Fruit fly (Drosophila melanogaster) whole organism, embryonic: ENCODE results near the gene ppk13.

Experiments
- Adf1 ChIP-seq: fragments of 200-800 bp; sonication (Bioruptor generic); IDR thresholded peaks from 2 replicates; pipeline ENCODE4 v1.3.6; 2022; ENCODE audit warnings: missing biosample characterization, missing genetic modification characterization
- Asciz ChIP-seq: fragments of 200-800 bp; sonication (Bioruptor generic); optimal IDR thresholded peaks from 2 replicates; lab custom pipeline; 2017; ENCODE audit warnings: missing biosample characterization, mild to moderate bottlenecking, missing genetic modification characterization, missing genetic modification reagents
- B-H2 ChIP-seq: fragments of 200-800 bp; sonication (Bioruptor generic); optimal IDR thresholded peaks from 2 replicates; lab custom pipeline; 2018; ENCODE audit warnings: missing biosample characterization, mild to moderate bottlenecking, missing genetic modification characterization
- CG11504 ChIP-seq: fragments of 200-800 bp; sonication (Bioruptor generic); optimal IDR thresholded peaks from 3 replicates; lab custom pipeline; 2019; ENCODE audit warnings: missing biosample characterization, mild to moderate bottlenecking, missing genetic modification characterization, moderate library complexity
- CG13624 ChIP-seq: fragments of 200-800 bp; sonication (Bioruptor generic); optimal IDR thresholded peaks from 2 replicates; lab custom pipeline; 2016; ENCODE audit warnings: missing biosample characterization, missing genetic modification characterization
- CG14050 ChIP-seq: fragments of 200-800 bp; sonication (Bioruptor generic); IDR thresholded peaks from 3 replicates; pipeline ENCODE4 v1.3.6; 2022; ENCODE audit warnings: missing biosample characterization, missing genetic modification characterization
- CG14710 ChIP-seq: fragments of 200-800 bp; sonication (Bioruptor generic); optimal IDR thresholded peaks from 3 replicates; lab custom pipeline; 2019; ENCODE audit warnings: missing biosample characterization, mild to moderate bottlenecking, missing genetic modification characterization, moderate library complexity
- CG17361 ChIP-seq: fragments of 200-800 bp; sonication (Bioruptor generic); IDR thresholded peaks from 3 replicates; pipeline ENCODE4 v1.3.6; 2022; ENCODE audit warnings: missing biosample characterization, missing genetic modification characterization
- CG18599 ChIP-seq: fragments of 200-800 bp; sonication (Bioruptor generic); optimal IDR thresholded peaks from 3 replicates; lab custom pipeline; 2017; ENCODE audit warnings: missing biosample characterization, missing genetic modification characterization, mild to moderate bottlenecking, moderate library complexity, missing genetic modification reagents
- CG2116 ChIP-seq: fragments of 200-800 bp; sonication (Bioruptor generic); optimal IDR thresholded peaks from 3 replicates; lab custom pipeline; 2018; ENCODE audit warnings: missing biosample characterization, mild to moderate bottlenecking, missing genetic modification characterization
- CG2199 ChIP-seq: fragments of 200-800 bp; sonication (Bioruptor generic); IDR thresholded peaks from 3 replicates; pipeline ENCODE4 v1.3.6; 2022; ENCODE audit warnings: missing biosample characterization, missing genetic modification characterization
- CG2678 ChIP-seq: fragments of 200-800 bp; sonication (Bioruptor generic); optimal IDR thresholded peaks from 3 replicates; lab custom pipeline; 2019; ENCODE audit warnings: missing biosample characterization, mild to moderate bottlenecking, missing genetic modification characterization, moderate library complexity
- CG2889 ChIP-seq: fragments of 200-800 bp; sonication (Bioruptor generic); IDR thresholded peaks from 3 replicates; pipeline ENCODE4 v1.3.6; 2022; ENCODE audit warnings: missing biosample characterization, missing genetic modification characterization
- CG30403 ChIP-seq: fragments of 200-800 bp; sonication (Bioruptor generic); optimal IDR thresholded peaks from 3 replicates; lab custom pipeline; 2016; ENCODE audit warnings: missing biosample characterization, missing genetic modification characterization
- CG32772 ChIP-seq: fragments of 200-800 bp; sonication (Bioruptor generic); IDR thresholded peaks from 2 replicates; pipeline ENCODE4 v1.3.6; 2022; ENCODE audit warnings: missing biosample characterization, missing genetic modification characterization
- CG4328 ChIP-seq: fragments of 200-800 bp; sonication (Bioruptor generic); optimal IDR thresholded peaks from 3 replicates; lab custom pipeline; 2017; ENCODE audit warnings: missing biosample characterization, missing genetic modification reagents, missing genetic modification characterization
- CG4360 ChIP-seq: fragments of 200-800 bp; sonication (Bioruptor generic); IDR thresholded peaks from 2 replicates; pipeline ENCODE4 v1.3.6; 2022; ENCODE audit warnings: missing biosample characterization, missing genetic modification characterization
- CG4404 ChIP-seq: fragments of 200-800 bp; sonication (Bioruptor generic); IDR thresholded peaks from 2 replicates; pipeline ENCODE4 v1.3.6; 2022; ENCODE audit warnings: missing biosample characterization, missing genetic modification characterization
- CG6254 ChIP-seq: fragments of 200-800 bp; sonication (Bioruptor generic); optimal IDR thresholded peaks from 3 replicates; lab custom pipeline; 2017; ENCODE audit warnings: mild to moderate bottlenecking, missing biosample characterization, missing genetic modification reagents, missing genetic modification characterization
- CG7786 ChIP-seq: fragments of 200-800 bp; sonication (Bioruptor generic); optimal IDR thresholded peaks from 2 replicates; lab custom pipeline; 2016; ENCODE audit warnings: missing biosample characterization, missing genetic modification characterization
- Dref ChIP-seq: fragments of 200-800 bp; sonication (Bioruptor generic); IDR thresholded peaks from 2 replicates; pipeline ENCODE4 v1.3.6; 2022; ENCODE audit warnings: missing biosample characterization, missing genetic modification characterization
- Hr39 ChIP-seq: fragments of >200 bp; optimal IDR thresholded peaks from 2 replicates; lab custom pipeline; 2017
- Jarid2 ChIP-seq: fragments of 200-800 bp; sonication (Bioruptor generic); optimal IDR thresholded peaks from 3 replicates; lab custom pipeline; 2017; ENCODE audit warnings: mild to moderate bottlenecking, missing biosample characterization, missing genetic modification reagents, missing genetic modification characterization
- Lhr ChIP-seq: fragments of 200-800 bp; sonication (Bioruptor generic); optimal IDR thresholded peaks from 3 replicates; lab custom pipeline; 2017; ENCODE audit warnings: mild to moderate bottlenecking, missing biosample characterization, missing genetic modification reagents, missing genetic modification characterization
- Myb ChIP-seq: fragments of 200-800 bp; sonication (Bioruptor generic); optimal IDR thresholded peaks from 2 replicates; lab custom pipeline; 2016; ENCODE audit warnings: missing biosample characterization, missing genetic modification characterization
- Six4 ChIP-seq: fragments of 200-800 bp; sonication (Bioruptor generic); optimal IDR thresholded peaks from 2 replicates; lab custom pipeline; 2016; ENCODE audit warnings: missing biosample characterization, missing genetic modification characterization
- Ssrp ChIP-seq: fragments of 200-800 bp; sonication (Bioruptor generic); optimal IDR thresholded peaks from 2 replicates; lab custom pipeline; 2018; ENCODE audit warnings: missing biosample characterization, mild to moderate bottlenecking, missing genetic modification characterization, moderate library complexity
- TFAM ChIP-seq: fragments of 200-800 bp; sonication (Bioruptor generic); optimal IDR thresholded peaks from 2 replicates; lab custom pipeline; 2017; ENCODE audit warnings: missing biosample characterization, missing genetic modification characterization, inconsistent platforms
- Xrp1 ChIP-seq: fragments of 200-800 bp; sonication (Bioruptor generic); IDR thresholded peaks from 2 replicates; pipeline ENCODE4 v1.3.6; 2022; ENCODE audit warnings: missing biosample characterization, missing genetic modification characterization
- amos ChIP-seq: fragments of 200-800 bp; sonication (Bioruptor generic); IDR thresholded peaks from 2 replicates; pipeline ENCODE4 v1.3.6; 2022; ENCODE audit warnings: missing biosample characterization, missing genetic modification characterization; ENCODE audit not compliant: partially characterized antibody
- ato ChIP-seq: fragments of 200-800 bp; sonication (Bioruptor generic); IDR thresholded peaks from 2 replicates; pipeline ENCODE4 v1.3.6; 2022; ENCODE audit warnings: missing biosample characterization, missing genetic modification characterization; ENCODE audit not compliant: partially characterized antibody
- bbx ChIP-seq: fragments of 200-800 bp; sonication (Bioruptor generic); IDR thresholded peaks from 2 replicates; pipeline ENCODE4 v1.3.6; 2022; ENCODE audit warnings: missing biosample characterization, missing genetic modification characterization; ENCODE audit not compliant: partially characterized antibody
- chm ChIP-seq: fragments of 200-800 bp; sonication (Bioruptor generic); IDR thresholded peaks from 2 replicates; pipeline ENCODE4 v1.3.6; 2022; ENCODE audit warnings: missing biosample characterization, missing genetic modification characterization
- dan ChIP-seq: fragments of 200-800 bp; sonication (Bioruptor generic); IDR thresholded peaks from 2 replicates; pipeline ENCODE4 v1.3.6; 2022; ENCODE audit warnings: missing biosample characterization, missing genetic modification characterization
- emc ChIP-seq: fragments of 200-800 bp; sonication (Bioruptor generic); optimal IDR thresholded peaks from 2 replicates; lab custom pipeline; 2016; ENCODE audit warnings: missing biosample characterization, missing genetic modification characterization
- eyg ChIP-seq: fragments of 200-800 bp; sonication (Bioruptor generic); optimal IDR thresholded peaks from 3 replicates; lab custom pipeline; 2016; ENCODE audit warnings: missing biosample characterization, missing genetic modification characterization
- fd3F ChIP-seq: fragments of 200-800 bp; sonication (Bioruptor generic); optimal IDR thresholded peaks from 2 replicates; lab custom pipeline; 2018; ENCODE audit warnings: missing biosample characterization, mild to moderate bottlenecking, missing genetic modification characterization, moderate library complexity
- fd96Cb ChIP-seq: fragments of 200-800 bp; sonication (Bioruptor generic); optimal IDR thresholded peaks from 2 replicates; lab custom pipeline; 2018; ENCODE audit warnings: missing biosample characterization, mild to moderate bottlenecking, missing genetic modification characterization, moderate library complexity
- inv ChIP-seq: fragments of 200-800 bp; sonication (Bioruptor generic); IDR thresholded peaks from 2 replicates; pipeline ENCODE4 v1.3.6; 2022; ENCODE audit warnings: missing biosample characterization, missing genetic modification characterization; ENCODE audit not compliant: partially characterized antibody
- ken ChIP-seq: fragments of 200-800 bp; sonication (Bioruptor generic); IDR thresholded peaks from 3 replicates; pipeline ENCODE4 v1.3.6; 2022; ENCODE audit warnings: missing biosample characterization, missing genetic modification characterization
- klu ChIP-seq: fragments of 200-800 bp; sonication (Bioruptor generic); IDR thresholded peaks from 2 replicates; pipeline ENCODE4 v1.3.6; 2022; ENCODE audit warnings: missing biosample characterization, missing genetic modification characterization
- knrl ChIP-seq: fragments of 200-800 bp; sonication (Bioruptor generic); IDR thresholded peaks from 3 replicates; pipeline ENCODE4 v1.3.6; 2022; ENCODE audit warnings: missing biosample characterization, missing genetic modification characterization; ENCODE audit not compliant: partially characterized antibody
- nerfin-2 ChIP-seq: fragments of 200-800 bp; sonication (Bioruptor generic); IDR thresholded peaks from 2 replicates; pipeline ENCODE4 v1.3.6; 2022; ENCODE audit warnings: missing biosample characterization, missing genetic modification characterization; ENCODE audit not compliant: partially characterized antibody
- p53 ChIP-seq: fragments of 200-800 bp; sonication (Bioruptor generic); optimal IDR thresholded peaks from 2 replicates; lab custom pipeline; 2016; ENCODE audit warnings: missing biosample characterization, missing genetic modification characterization
- sens-2 ChIP-seq: fragments of 200-800 bp; sonication (Bioruptor generic); IDR thresholded peaks from 2 replicates; pipeline ENCODE4 v1.3.6; 2022; ENCODE audit warnings: missing biosample characterization, missing genetic modification characterization
- sqz ChIP-seq: fragments of 200-800 bp; sonication (Bioruptor generic); optimal IDR thresholded peaks from 3 replicates; lab custom pipeline; 2018; ENCODE audit warnings: missing biosample characterization, mild to moderate bottlenecking, missing genetic modification characterization
- sug ChIP-seq: fragments of 200-800 bp; optimal IDR thresholded peaks from 2 replicates; lab custom pipeline; 2019; ENCODE audit warnings: missing biosample characterization, mild to moderate bottlenecking, missing genetic modification characterization, moderate library complexity
- tna ChIP-seq: fragments of 200-800 bp; sonication (Bioruptor generic); IDR thresholded peaks from 2 replicates; pipeline ENCODE4 v1.3.6; 2022; ENCODE audit warnings: missing biosample characterization, missing genetic modification characterization; ENCODE audit not compliant: partially characterized antibody

ppk13 gene

dm6 chr2L:21051873-21052736 lies 36.4 kb downstream of the ppk13 start, which contains the start of gene CG42238 (continued):
- peak; percentile 34; the same call in 1 of the 3 replicates for TF ChIP-seq CG14050
- no peak for TF ChIP-seq klu
- TF ChIP-seq CG32772 (GFP tag; lab: Robert Waterston, UW): peak; percentile 57
- TF ChIP-seq CG4328 (GFP tag; lab: Kevin White, UChicago): no peak
- TF ChIP-seq CG13624 (GFP tag; lab: Kevin White, UChicago): peak; percentile 9
- TF ChIP-seq sqz (GFP tag; lab: Kevin White, UChicago): peak; percentile 6
- no peak for TF ChIP-seq B-H2 (GFP tag; lab: Kevin White, UChicago)
- TF ChIP-seq CG2116 (GFP tag; lab: Kevin White, UChicago): peak; percentile 38
- no peak for TF ChIP-seq eyg (GFP tag; lab: Kevin White, UChicago)
- TF ChIP-seq CG4404 (GFP tag; lab: Robert Waterston, UW): no peak
- no peak for TF ChIP-seq CG2889 (GFP tag; lab: Robert Waterston, UW)
- peak; percentile 76; the same call in 2 of the 3 replicates for TF ChIP-seq CG2199 (GFP tag; lab: Robert Waterston, UW)
- TF ChIP-seq fd3F: no peak
- TF ChIP-seq Xrp1 (GFP tag; lab: Robert Waterston, UW): 0 out of 2 replicates have a peak, but pooled peaks have one; percentile 23
- TF ChIP-seq Adf1: no peak; the same call in 1 of the 2 replicates
- no peak for TF ChIP-seq fd96Cb (tag; lab: Kevin White, UChicago)
- TF ChIP-seq tna (GFP tag; lab: Robert Waterston, UW): peak; percentile 43; the same call in 1 of the 2 replicates
- TF ChIP-seq sug (tag; lab: Kevin White, UChicago): no peak
- TF ChIP-seq CG7786 (GFP tag; lab: Kevin White, UChicago): no peak
- TF ChIP-seq emc (GFP tag; lab: Kevin White, UChicago): no peak
- TF ChIP-seq knrl (GFP tag; lab: Robert Waterston, UW): peak; percentile 31; the same call in 1 of the 3 replicates
- TF ChIP-seq TFAM: no peak
- TF ChIP-seq Six4 (GFP tag; lab: Kevin White, UChicago): no peak
- TF ChIP-seq Ssrp (tag; lab: Kevin White, UChicago): peak; percentile 17
- TF ChIP-seq bbx (GFP tag; lab: Robert Waterston, UW): peak; percentile 55
- no peak for TF ChIP-seq Dref (GFP tag; lab: Robert Waterston, UW)
- TF ChIP-seq CG11504: peak; percentile 4
- TF ChIP-seq dan (GFP tag; lab: Robert Waterston, UW): no peak
- peak; percentile 98 for TF ChIP-seq Jarid2 (GFP tag; lab: Kevin White, UChicago)
- no peak for TF ChIP-seq CG6254
- peak; percentile 60 for TF ChIP-seq Myb (GFP tag; lab: Kevin White, UChicago)
- TF ChIP-seq Hr39: no peak
- TF ChIP-seq amos: peak; percentile 56
- no peak for TF ChIP-seq inv (GFP tag; lab: Robert Waterston, UW)
- peak; percentile 57 for TF ChIP-seq CG14710 (tag; lab: Kevin White, UChicago)
- TF ChIP-seq sens-2 (GFP tag; lab: Robert Waterston, UW): no peak
- peak; percentile 10; the same call in 1 of the 3 replicates for TF ChIP-seq ken (GFP tag; lab: Robert Waterston, UW)
- peak; percentile 28 for TF ChIP-seq Lhr (GFP tag; lab: Kevin White, UChicago)
- no peak for TF ChIP-seq CG2678 (tag; lab: Kevin White, UChicago)
- TF ChIP-seq Asciz: no peak
- TF ChIP-seq CG30403: no peak
- TF ChIP-seq chm (GFP tag; lab: Robert Waterston, UW): peak; percentile 91
- TF ChIP-seq ato: 0 out of 2 replicates have a peak, but pooled peaks have one; percentile 39
- TF ChIP-seq CG17361 (GFP tag; lab: Robert Waterston, UW): peak; percentile 54; the same call in 2 of the 3 replicates
- TF ChIP-seq CG18599: peak; percentile 3
- peak; percentile 13; the same call in 1 of the 2 replicates for TF ChIP-seq CG4360 (GFP tag; lab: Robert Waterston, UW)
- no peak for TF ChIP-seq p53 (GFP tag; lab: Kevin White, UChicago)
- TF ChIP-seq nerfin-2: peak; percentile 61
